Fruit fly (Drosophila melanogaster): ENCODE measurements around the gene Cht11.

The Cht11 gene

DNA sequence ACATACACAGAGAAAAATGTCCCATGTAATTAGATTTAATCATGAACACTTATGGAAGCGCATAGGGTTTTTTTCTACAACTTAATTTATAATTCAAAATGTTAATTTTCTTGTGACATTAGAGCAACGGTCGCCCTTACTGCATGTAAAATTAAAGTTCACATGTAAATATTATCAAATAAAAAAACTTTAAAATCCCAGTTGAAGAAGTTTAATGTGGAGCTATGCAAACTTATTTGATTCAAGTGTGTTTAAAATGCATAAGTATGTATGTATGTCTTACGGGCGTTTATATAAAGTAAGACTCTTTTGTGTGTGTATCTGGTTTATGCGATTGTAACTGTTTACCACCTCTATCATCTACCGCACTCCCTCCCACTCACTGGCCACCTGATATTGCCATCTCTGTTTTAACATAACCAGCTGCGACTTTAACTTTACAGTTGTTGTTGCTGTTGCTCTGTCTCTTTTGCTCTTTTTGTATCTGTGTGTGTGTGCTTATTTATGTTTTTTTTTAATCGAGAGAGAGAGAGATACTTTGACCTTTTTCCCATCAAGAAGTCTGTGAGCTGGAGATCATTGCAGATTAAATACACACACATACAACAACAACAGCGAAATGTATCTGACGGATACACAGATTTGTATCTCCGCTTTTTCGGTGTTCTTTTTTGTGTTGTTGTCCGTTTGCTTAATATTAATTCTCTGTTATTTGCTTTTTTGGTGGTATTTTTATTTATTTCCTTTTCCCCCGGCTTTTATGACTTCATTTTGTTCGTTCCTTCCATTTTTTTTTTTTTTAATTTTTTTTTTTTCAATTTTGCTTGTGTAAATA lies 6.3 kb upstream of the Cht11 start:
- TF ChIP-seq CG2199 (GFP tag; IDR thresholded peaks at IDR 0.05) (peak; percentile 86; the same call in 1 of the 3 replicates), CG6254 (GFP tag; optimal IDR thresholded peaks at IDR 0.05) (peak; percentile 65), tll (GFP tag; optimal IDR thresholded peaks at IDR 0.05) (peak in 1 of 2 experiments; percentile 93), h (optimal IDR thresholded peaks at IDR 0.05) (no peak), unc-4 (GFP tag; IDR thresholded peaks at IDR 0.05; ENCODE audit: partially characterized antibody) (0 out of 2 replicates have a peak, but pooled peaks have one; percentile 27), CG11695 (GFP tag; IDR thresholded peaks at IDR 0.05) (peak; percentile 88), CG16813 (GFP tag; IDR thresholded peaks at IDR 0.05; ENCODE audit: partially characterized antibody) (no peak), CG8089 (GFP tag; optimal IDR thresholded peaks at IDR 0.05) (peak; percentile 30), stwl (tag; optimal IDR thresholded peaks at IDR 0.05) (no peak), Pdp1 (GFP tag; optimal IDR thresholded peaks at IDR 0.05) (peak; percentile 82 to 84), CG6272 (GFP tag; IDR thresholded peaks at IDR 0.05) (0 out of 2 replicates have a peak, but pooled peaks have one; percentile 14), bsh (GFP tag; optimal IDR thresholded peaks at IDR 0.05) (peak; percentile 42 to 87), CG34376 (GFP tag; optimal IDR thresholded peaks at IDR 0.05) (peak; percentile 18), cato (GFP tag; optimal IDR thresholded peaks at IDR 0.05; ENCODE audit: borderline replicate concordance) (peak; percentile 48), dati (GFP tag; IDR thresholded peaks at IDR 0.05) (no peak), tna (GFP tag; IDR thresholded peaks at IDR 0.05; ENCODE audit: partially characterized antibody) (no peak), CG3163 (GFP tag; optimal IDR thresholded peaks at IDR 0.05) (peak; percentile 3), CG17385 (GFP tag; optimal IDR thresholded peaks at IDR 0.05) (peak; percentile 72), tgo (GFP tag; IDR thresholded peaks at IDR 0.05) (peak; percentile 52), CG12219 (GFP tag; optimal IDR thresholded peaks at IDR 0.05) (peak; percentile 64), NC2α (GFP tag; optimal IDR thresholded peaks at IDR 0.05) (peak; percentile 73), Stat92E (GFP tag; optimal IDR thresholded peaks at IDR 0.05) (no peak), onecut (GFP tag; IDR thresholded peaks at IDR 0.05) (peak; percentile 82), sens (GFP tag) (peak; percentile 97), CG15601 (tag; optimal IDR thresholded peaks at IDR 0.05) (peak; percentile 92), Mrtf (GFP tag; IDR thresholded peaks at IDR 0.05) (0 out of 3 replicates have a peak, but pooled peaks have one; percentile 39), NFAT (GFP tag; IDR thresholded peaks at IDR 0.05) (no peak), tup (GFP tag; optimal IDR thresholded peaks at IDR 0.05) (no peak), Usf (GFP tag; optimal IDR thresholded peaks at IDR 0.05) (peak; percentile 62), Max (GFP tag; optimal IDR thresholded peaks at IDR 0.05) (peak; percentile 70), pum (GFP tag; optimal IDR thresholded peaks at IDR 0.05) (peak; percentile 81), CG16863 (GFP tag; optimal IDR thresholded peaks at IDR 0.05) (peak; percentile 75), peb (GFP tag; IDR thresholded peaks at IDR 0.05) (peak; percentile 18; the same call in 1 of the 2 replicates), CG12744 (GFP tag; optimal IDR thresholded peaks at IDR 0.05) (no peak), otp (GFP tag; IDR thresholded peaks at IDR 0.05) (0 out of 3 replicates have a peak, but pooled peaks have one; percentile 18), CG15696 (tag; optimal IDR thresholded peaks at IDR 0.05) (peak; percentile 15), CG8478 (optimal IDR thresholded peaks at IDR 0.05) (no peak), Blimp-1 (GFP tag; optimal IDR thresholded peaks at IDR 0.05) (peak; percentile 80), lilli (GFP tag; optimal IDR thresholded peaks at IDR 0.05) (peak; percentile 82), ranshi (GFP tag; IDR thresholded peaks at IDR 0.05) (peak; percentile 44; the same call in 1 of the 2 replicates), CG16815 (GFP tag; optimal IDR thresholded peaks at IDR 0.05) (peak; percentile 79), Elba2 (GFP tag; optimal IDR thresholded peaks at IDR 0.05) (no peak), Poxn (GFP tag; IDR thresholded peaks at IDR 0.05) (no peak), sob (GFP tag; IDR thresholded peaks at IDR 0.05) (peak; percentile 74), CG11093 (GFP tag; IDR thresholded peaks at IDR 0.05) (peak; percentile 71), Fer3 (tag; optimal IDR thresholded peaks at IDR 0.05) (peak; percentile 74), CG11504 (tag; optimal IDR thresholded peaks at IDR 0.05) (peak; percentile 96), YL-1 (GFP tag; optimal IDR thresholded peaks at IDR 0.05) (peak; percentile 74)
